Worm (Caenorhabditis elegans): ENCODE results near the gene C42D8.9.

- no peak for TF ChIP-seq W03F9.2 (tag; optimal IDR thresholded peaks at IDR 0.05)
- no peak for TF ChIP-seq him-1 (tag; optimal IDR thresholded peaks at IDR 0.05)
Observed at ce11 chrX:5111894-5112293, 5.1 kb upstream of the C42D8.9 start.

Data from whole organism, L4/young adult.